Worm (Caenorhabditis elegans): ENCODE results near the gene srd-18.

ce11 chrV:13406511-13406910 is 20.2 kb downstream of the srd-18 start, which contains the start of gene F53F1.2:
- no peak for TF ChIP-seq tbx-37 (GFP tag; conservative IDR thresholded peaks at IDR 0.05)
- TF ChIP-seq sea-1 (GFP tag; conservative IDR thresholded peaks at IDR 0.05): no peak
- no peak for TF ChIP-seq hnd-1 (tag; optimal IDR thresholded peaks at IDR 0.05)
- TF ChIP-seq ama-1 (optimal IDR thresholded peaks at IDR 0.05): no peak
- TF ChIP-seq tra-4 (tag; optimal IDR thresholded peaks at IDR 0.05): no peak
- TF ChIP-seq ets-7 (tag; optimal IDR thresholded peaks at IDR 0.05): no peak
- no peak for TF ChIP-seq ceh-13 (GFP tag; optimal IDR thresholded peaks at IDR 0.05)
- no peak for TF ChIP-seq ceh-36 (tag; optimal IDR thresholded peaks at IDR 0.05)

All from whole organism, early embryonic.